Fruit fly (Drosophila melanogaster): ENCODE data around the gene CG6833.

The CG6833 gene

DNA sequence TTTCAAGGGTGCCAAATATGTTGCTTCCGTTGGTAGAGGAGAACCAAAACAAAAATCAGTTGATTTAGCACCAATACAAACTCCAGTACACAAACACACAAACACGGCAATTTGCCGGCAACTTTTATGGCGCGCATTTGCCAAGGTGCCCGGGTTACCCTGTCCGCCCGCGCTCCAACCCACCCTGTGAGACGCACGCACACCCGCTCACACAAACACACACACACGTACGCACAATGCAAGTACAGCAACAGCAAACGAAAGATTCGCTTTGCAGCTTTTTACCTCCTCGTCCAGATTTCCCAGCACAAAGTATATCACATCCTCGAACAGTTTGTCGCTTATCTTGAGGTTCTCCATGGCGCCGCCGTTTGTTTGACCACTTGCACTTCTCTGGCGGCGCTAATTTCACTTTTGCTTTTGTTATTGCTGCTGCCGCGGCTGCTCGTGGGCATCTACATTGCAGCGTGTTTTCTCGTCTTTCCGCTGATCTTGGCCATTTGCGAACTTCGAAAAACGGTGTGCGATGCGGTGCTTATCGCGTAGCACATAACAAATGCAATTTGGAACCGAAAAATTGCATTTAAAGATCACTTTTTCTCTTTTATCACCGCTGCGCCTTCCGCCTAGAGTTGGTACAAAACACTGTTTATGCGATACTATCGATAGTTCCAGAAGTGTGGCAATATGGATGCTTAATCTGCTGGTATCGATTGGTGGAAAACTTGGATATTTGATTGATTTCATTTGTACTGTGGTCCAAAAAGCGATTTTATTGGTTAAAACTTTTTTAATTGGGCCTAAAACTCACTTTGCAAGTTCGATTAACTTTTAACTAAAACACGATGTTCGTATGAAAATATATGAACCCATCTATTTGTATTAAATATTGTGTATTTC is 22.3 kb upstream of the CG6833 start, which contains the start of gene Ptip (continued):
- TF ChIP-seq CG32767 (GFP tag; IDR thresholded peaks at IDR 0.05) (no peak), Optix (GFP tag; IDR thresholded peaks at IDR 0.05) (no peak), CrebB (tag; optimal IDR thresholded peaks at IDR 0.05) (peak; percentile 48), dpn (GFP tag; optimal IDR thresholded peaks at IDR 0.05) (peak; percentile 12 to 16), C15 (GFP tag; IDR thresholded peaks at IDR 0.05) (0 out of 3 replicates have a peak, but pooled peaks have one; percentile 43), CG10209 (GFP tag; optimal IDR thresholded peaks at IDR 0.05) (no peak), danr (GFP tag; IDR thresholded peaks at IDR 0.05) (no peak), CG12104 (GFP tag; optimal IDR thresholded peaks at IDR 0.05) (no peak), zfh2 (GFP tag; optimal IDR thresholded peaks at IDR 0.05) (peak; percentile 47), CG2199 (GFP tag; IDR thresholded peaks at IDR 0.05) (no peak), mld (GFP tag; IDR thresholded peaks at IDR 0.05; ENCODE audit: partially characterized antibody) (peak; percentile 91), BtbVII (GFP tag; optimal IDR thresholded peaks at IDR 0.05) (no peak), pb (GFP tag; optimal IDR thresholded peaks at IDR 0.05) (peak; percentile 17), CTCF (GFP tag; optimal IDR thresholded peaks at IDR 0.05) (no peak), tx (GFP tag; optimal IDR thresholded peaks at IDR 0.05) (no peak), Nf-YA (GFP tag; IDR thresholded peaks at IDR 0.05) (no peak), Side (GFP tag; optimal IDR thresholded peaks at IDR 0.05) (peak; percentile 35), CG7556 (GFP tag; optimal IDR thresholded peaks at IDR 0.05) (no peak), CG3995 (GFP tag; optimal IDR thresholded peaks at IDR 0.05) (peak; percentile 55), Lpt (GFP tag; optimal IDR thresholded peaks at IDR 0.05) (no peak), sens (GFP tag) (peak; percentile 49), mam (GFP tag; optimal IDR thresholded peaks at IDR 0.05) (peak; percentile 28), Mad (GFP tag; optimal IDR thresholded peaks at IDR 0.05) (no peak), CG31224 (GFP tag; IDR thresholded peaks at IDR 0.05) (no peak), CG42726 (GFP tag; IDR thresholded peaks at IDR 0.05; ENCODE audit: partially characterized antibody) (peak; percentile 97), ATbp (GFP tag; optimal IDR thresholded peaks at IDR 0.05) (no peak), CG11247 (GFP tag; IDR thresholded peaks at IDR 0.05) (no peak), trem (tag; optimal IDR thresholded peaks at IDR 0.05) (peak; percentile 55), Drgx (GFP tag; IDR thresholded peaks at IDR 0.05) (peak; percentile 38; the same call in 1 of the 2 replicates), ssp (GFP tag; IDR thresholded peaks at IDR 0.05) (no peak), Gsc (GFP tag; IDR thresholded peaks at IDR 0.05) (no peak), sisA (GFP tag; IDR thresholded peaks at IDR 0.05) (no peak), ttk (GFP tag; IDR thresholded peaks at IDR 0.05) (no peak), Oaz (GFP tag; IDR thresholded peaks at IDR 0.05) (no peak), CG15696 (tag; optimal IDR thresholded peaks at IDR 0.05) (no peak), maf-S (GFP tag; optimal IDR thresholded peaks at IDR 0.05) (peak; percentile 3), CG3065 (GFP tag; optimal IDR thresholded peaks at IDR 0.05) (no peak), CG2875 (GFP tag; optimal IDR thresholded peaks at IDR 0.05) (no peak), CHES-1-like (GFP tag; optimal IDR thresholded peaks at IDR 0.05) (peak; percentile 62), amos (GFP tag; IDR thresholded peaks at IDR 0.05; ENCODE audit: partially characterized antibody) (peak; percentile 99), kah (GFP tag; optimal IDR thresholded peaks at IDR 0.05) (peak; percentile 69), CG14014 (GFP tag; IDR thresholded peaks at IDR 0.05) (no peak), Hsf (GFP tag; optimal IDR thresholded peaks at IDR 0.05) (peak; percentile 14), bab2 (GFP tag; optimal IDR thresholded peaks at IDR 0.05) (no peak), br (optimal IDR thresholded peaks at IDR 0.05) (no peak), gem (tag; optimal IDR thresholded peaks at IDR 0.05) (no peak), CG4854 (GFP tag; optimal IDR thresholded peaks at IDR 0.05) (no peak), luna (GFP tag; optimal IDR thresholded peaks at IDR 0.05) (no peak), Kr (GFP tag; optimal IDR thresholded peaks at IDR 0.05) (no peak), CG12942 (GFP tag; optimal IDR thresholded peaks at IDR 0.05) (peak; percentile 17), D19B (GFP tag; optimal IDR thresholded peaks at IDR 0.05) (no peak), MESR4 (GFP tag; optimal IDR thresholded peaks at IDR 0.05) (peak; percentile 59)

Measured in whole organism, embryonic.